Fruit fly (Drosophila melanogaster): Measurements from ENCODE around the gene emc.

Gene emc

dm6 chr3L:710345-710822 lies 38.8 kb upstream of the emc start, which contains the start of gene CkIIalpha-i3 (continued):
- no peak for TF ChIP-seq CG11723 (GFP tag; optimal IDR thresholded peaks at IDR 0.05)
- no peak for TF ChIP-seq Hr78 (GFP tag; optimal IDR thresholded peaks at IDR 0.05)
- TF ChIP-seq sd (tag; optimal IDR thresholded peaks at IDR 0.05): peak; percentile 50
- TF ChIP-seq hb (GFP tag; IDR thresholded peaks at IDR 0.05; ENCODE audit: partially characterized antibody): no peak
- TF ChIP-seq CG17361 (GFP tag; IDR thresholded peaks at IDR 0.05): 0 out of 3 replicates have a peak, but pooled peaks have one; percentile 33
- TF ChIP-seq CG34224 (GFP tag; IDR thresholded peaks at IDR 0.05; ENCODE audit: partially characterized antibody): no peak
- no peak for TF ChIP-seq CG2202 (tag; optimal IDR thresholded peaks at IDR 0.05)
- TF ChIP-seq seq (GFP tag; IDR thresholded peaks at IDR 0.05): no peak
- TF ChIP-seq Kr (GFP tag; optimal IDR thresholded peaks at IDR 0.05): no peak
- TF ChIP-seq BtbVII (GFP tag; optimal IDR thresholded peaks at IDR 0.05): no peak
- no peak for TF ChIP-seq Blimp-1 (GFP tag; optimal IDR thresholded peaks at IDR 0.05)
- peak; percentile 11 for TF ChIP-seq Sry-δ (GFP tag; optimal IDR thresholded peaks at IDR 0.05)
- TF ChIP-seq CG4328 (GFP tag; optimal IDR thresholded peaks at IDR 0.05): no peak
- no peak for TF ChIP-seq exex (tag; optimal IDR thresholded peaks at IDR 0.05)
- TF ChIP-seq CG14441 (GFP tag; IDR thresholded peaks at IDR 0.05): no peak
- no peak for TF ChIP-seq CkIIα-i1 (GFP tag; IDR thresholded peaks at IDR 0.05)
- TF ChIP-seq lbe (GFP tag; optimal IDR thresholded peaks at IDR 0.05): no peak
- peak in 1 of 2 experiments; percentile 64 for TF ChIP-seq eve (GFP tag; optimal IDR thresholded peaks at IDR 0.05)
- no peak for TF ChIP-seq Mad (GFP tag; optimal IDR thresholded peaks at IDR 0.05)
- TF ChIP-seq pros (GFP tag; optimal IDR thresholded peaks at IDR 0.05): no peak
- no peak for TF ChIP-seq fd96Cb (tag; optimal IDR thresholded peaks at IDR 0.05)
- TF ChIP-seq aop (GFP tag; IDR thresholded peaks at IDR 0.05): no peak
- TF ChIP-seq CG4707 (GFP tag; optimal IDR thresholded peaks at IDR 0.05): no peak
- TF ChIP-seq crp (GFP tag; optimal IDR thresholded peaks at IDR 0.05): no peak
- TF ChIP-seq prd (optimal IDR thresholded peaks at IDR 0.05): no peak
- TF ChIP-seq prd (GFP tag; IDR thresholded peaks at IDR 0.05): no peak
- TF ChIP-seq H15 (GFP tag; IDR thresholded peaks at IDR 0.05): no peak
- TF ChIP-seq ham (GFP tag; IDR thresholded peaks at IDR 0.05): no peak
- TF ChIP-seq lov (optimal IDR thresholded peaks at IDR 0.05): no peak
- no peak for TF ChIP-seq lov (GFP tag; IDR thresholded peaks at IDR 0.05)
- TF ChIP-seq Dfd (GFP tag; optimal IDR thresholded peaks at IDR 0.05): no peak
- TF ChIP-seq gce (GFP tag; IDR thresholded peaks at IDR 0.05): no peak
- no peak for TF ChIP-seq CG34422 (GFP tag; IDR thresholded peaks at IDR 0.05)
- peak; percentile 20 for TF ChIP-seq tio (GFP tag; optimal IDR thresholded peaks at IDR 0.05)
- TF ChIP-seq slp2 (GFP tag; optimal IDR thresholded peaks at IDR 0.05): no peak
- no peak for TF ChIP-seq Drgx (GFP tag; IDR thresholded peaks at IDR 0.05)
- no peak for TF ChIP-seq CG17802 (tag; optimal IDR thresholded peaks at IDR 0.05)
- no peak for TF ChIP-seq zf30C (GFP tag; optimal IDR thresholded peaks at IDR 0.05)
- TF ChIP-seq CG10654 (GFP tag; optimal IDR thresholded peaks at IDR 0.05): no peak
- no peak for TF ChIP-seq CG8089 (GFP tag; optimal IDR thresholded peaks at IDR 0.05)
- no peak for TF ChIP-seq CG6175 (GFP tag; IDR thresholded peaks at IDR 0.05)
- no peak for TF ChIP-seq CG1233 (GFP tag; optimal IDR thresholded peaks at IDR 0.05)
- no peak for TF ChIP-seq gcm2 (GFP tag; optimal IDR thresholded peaks at IDR 0.05)
- no peak for TF ChIP-seq D19B (GFP tag; optimal IDR thresholded peaks at IDR 0.05)
- TF ChIP-seq Aef1 (GFP tag; IDR thresholded peaks at IDR 0.05): no peak
- no peak for TF ChIP-seq CG9817 (tag; optimal IDR thresholded peaks at IDR 0.05)
- peak; percentile 68 for TF ChIP-seq CG13894 (tag; optimal IDR thresholded peaks at IDR 0.05)
- TF ChIP-seq CG4424 (GFP tag; optimal IDR thresholded peaks at IDR 0.05): no peak
- TF ChIP-seq Hey (tag; optimal IDR thresholded peaks at IDR 0.05): no peak
- TF ChIP-seq Med (GFP tag): peak; percentile 0
- no peak for TF ChIP-seq CG10274 (GFP tag; optimal IDR thresholded peaks at IDR 0.05)
- no peak for TF ChIP-seq wor (GFP tag; IDR thresholded peaks at IDR 0.05)
